Fruit fly (Drosophila melanogaster) whole organism, embryonic: ENCODE results near the gene Appl.

Experiments used
- Aef1 ChIP-seq: fragments of 200-800 bp; sonication (Bioruptor generic); IDR thresholded peaks from 3 replicates; pipeline ENCODE4 v1.3.6; 2022; ENCODE audit warnings: missing biosample characterization, missing genetic modification characterization
- BEAF-32 ChIP-seq: fragments of 200-800 bp; sonication (Bioruptor generic); optimal IDR thresholded peaks from 3 replicates; lab custom pipeline; 2017; ENCODE audit warnings: missing biosample characterization, missing genetic modification characterization, mild to moderate bottlenecking, moderate library complexity, missing genetic modification reagents
- BtbVII ChIP-seq: fragments of 200-800 bp; sonication (Bioruptor generic); optimal IDR thresholded peaks from 3 replicates; lab custom pipeline; 2017; ENCODE audit warnings: missing biosample characterization, mild to moderate bottlenecking, missing genetic modification characterization
- Bteb2 ChIP-seq: fragments of 200-800 bp; sonication (Bioruptor generic); optimal IDR thresholded peaks from 2 replicates; lab custom pipeline; 2016; ENCODE audit warnings: missing biosample characterization, missing genetic modification characterization
- CG10147 ChIP-seq: fragments of 200-800 bp; sonication (Bioruptor generic); optimal IDR thresholded peaks from 2 replicates; lab custom pipeline; 2019; ENCODE audit warnings: missing biosample characterization, mild to moderate bottlenecking, missing genetic modification characterization, moderate library complexity
- CG10274 ChIP-seq: fragments of 200-800 bp; sonication (Bioruptor generic); optimal IDR thresholded peaks from 3 replicates; lab custom pipeline; 2017; ENCODE audit warnings: missing biosample characterization, mild to moderate bottlenecking, missing genetic modification characterization
- CG13287 ChIP-seq: fragments of 200-800 bp; sonication (Bioruptor generic); IDR thresholded peaks from 2 replicates; pipeline ENCODE4 v1.3.6; 2022; ENCODE audit warnings: missing biosample characterization, missing genetic modification characterization; ENCODE audit not compliant: partially characterized antibody
- CG14441 ChIP-seq: fragments of 200-800 bp; sonication (Bioruptor generic); IDR thresholded peaks from 2 replicates; pipeline ENCODE4 v1.3.6; 2022; ENCODE audit warnings: missing biosample characterization, missing genetic modification characterization
- CG14965 ChIP-seq: fragments of 200-800 bp; sonication (Bioruptor generic); optimal IDR thresholded peaks from 2 replicates; lab custom pipeline; 2016; ENCODE audit warnings: missing biosample characterization, missing genetic modification characterization, borderline replicate concordance
- CG15479 ChIP-seq: fragments of 200-800 bp; sonication (Bioruptor generic); optimal IDR thresholded peaks from 3 replicates; lab custom pipeline; 2019; ENCODE audit warnings: missing biosample characterization, mild to moderate bottlenecking, missing genetic modification characterization, moderate library complexity
- CG15514 ChIP-seq: fragments of 200-800 bp; sonication (Bioruptor generic); optimal IDR thresholded peaks from 3 replicates; lab custom pipeline; 2017; ENCODE audit warnings: missing biosample characterization, missing genetic modification characterization, mild to moderate bottlenecking, moderate library complexity, missing genetic modification reagents
- CG16813 ChIP-seq: fragments of 200-800 bp; sonication (Bioruptor generic); IDR thresholded peaks from 3 replicates; pipeline ENCODE4 v1.3.6; 2022; ENCODE audit warnings: missing biosample characterization, missing genetic modification characterization; ENCODE audit not compliant: partially characterized antibody
- CG17385 ChIP-seq: fragments of 200-800 bp; sonication (Bioruptor generic); optimal IDR thresholded peaks from 3 replicates; lab custom pipeline; 2018; ENCODE audit warnings: missing biosample characterization, mild to moderate bottlenecking, missing genetic modification characterization
- CG17568 ChIP-seq: fragments of 200-800 bp; sonication (Bioruptor generic); optimal IDR thresholded peaks from 2 replicates; lab custom pipeline; 2018; ENCODE audit warnings: missing biosample characterization, mild to moderate bottlenecking, missing genetic modification characterization, moderate library complexity
- CG17912 ChIP-seq: fragments of 200-800 bp; sonication (Bioruptor generic); optimal IDR thresholded peaks from 2 replicates; lab custom pipeline; 2018; ENCODE audit warnings: missing biosample characterization, mild to moderate bottlenecking, missing genetic modification characterization
- CG2129 ChIP-seq: fragments of 200-800 bp; sonication (Bioruptor generic); IDR thresholded peaks from 2 replicates; pipeline ENCODE4 v1.3.6; 2022; ENCODE audit warnings: missing biosample characterization, missing genetic modification characterization; ENCODE audit not compliant: partially characterized antibody
- CG4360 ChIP-seq: fragments of 200-800 bp; sonication (Bioruptor generic); IDR thresholded peaks from 2 replicates; pipeline ENCODE4 v1.3.6; 2022; ENCODE audit warnings: missing biosample characterization, missing genetic modification characterization
- CG4404 ChIP-seq: fragments of 200-800 bp; sonication (Bioruptor generic); IDR thresholded peaks from 2 replicates; pipeline ENCODE4 v1.3.6; 2022; ENCODE audit warnings: missing biosample characterization, missing genetic modification characterization
- CG5180 ChIP-seq: fragments of 200-800 bp; sonication (Bioruptor generic); optimal IDR thresholded peaks from 3 replicates; lab custom pipeline; 2017; ENCODE audit warnings: missing biosample characterization, missing genetic modification characterization, mild to moderate bottlenecking, moderate library complexity, missing genetic modification reagents
- CG6254 ChIP-seq: fragments of 200-800 bp; sonication (Bioruptor generic); optimal IDR thresholded peaks from 3 replicates; lab custom pipeline; 2017; ENCODE audit warnings: mild to moderate bottlenecking, missing biosample characterization, missing genetic modification reagents, missing genetic modification characterization
- CG6854 ChIP-seq: fragments of 200-800 bp; sonication (Bioruptor generic); optimal IDR thresholded peaks from 3 replicates; lab custom pipeline; 2017; ENCODE audit warnings: missing biosample characterization, mild to moderate bottlenecking, missing genetic modification characterization
- CG7928 ChIP-seq: fragments of 200-800 bp; sonication (Bioruptor generic); optimal IDR thresholded peaks from 2 replicates; lab custom pipeline; 2017; ENCODE audit warnings: missing biosample characterization, mild to moderate bottlenecking, missing genetic modification characterization
- CG7963 ChIP-seq: fragments of 200-800 bp; sonication (Bioruptor generic); IDR thresholded peaks from 3 replicates; pipeline ENCODE4 v1.3.6; 2022; ENCODE audit warnings: missing biosample characterization, missing genetic modification characterization; ENCODE audit not compliant: partially characterized antibody
- CG8089 ChIP-seq: fragments of 200-800 bp; sonication (Bioruptor generic); optimal IDR thresholded peaks from 3 replicates; lab custom pipeline; 2016; ENCODE audit warnings: missing biosample characterization, missing genetic modification characterization
- Deaf1 ChIP-seq: fragments of 200-800 bp; optimal IDR thresholded peaks from 3 replicates; lab custom pipeline; 2019; ENCODE audit warnings: missing biosample characterization, mild to moderate bottlenecking, missing genetic modification characterization, moderate library complexity
- Dek ChIP-seq: fragments of 200-800 bp; sonication (Bioruptor generic); optimal IDR thresholded peaks from 3 replicates; lab custom pipeline; 2019; ENCODE audit warnings: missing biosample characterization, mild to moderate bottlenecking, missing genetic modification characterization, moderate library complexity
- Dll ChIP-seq: fragments of 200-800 bp; sonication (Bioruptor generic); IDR thresholded peaks from 4 replicates; pipeline ENCODE4 v1.3.6; 2022; ENCODE audit warnings: missing biosample characterization, missing genetic modification characterization; ENCODE audit not compliant: partially characterized antibody
- H2.0 ChIP-seq: fragments of 200-800 bp; sonication (Bioruptor generic); IDR thresholded peaks from 2 replicates; pipeline ENCODE4 v1.3.6; 2022; ENCODE audit warnings: missing biosample characterization, missing genetic modification characterization
- HLH4C ChIP-seq: fragments of 200-800 bp; sonication (Bioruptor generic); IDR thresholded peaks from 3 replicates; pipeline ENCODE4 v1.3.6; 2022; ENCODE audit warnings: missing biosample characterization, missing genetic modification characterization; ENCODE audit not compliant: partially characterized antibody
- Nf-YA ChIP-seq: fragments of 200-800 bp; sonication (Bioruptor generic); IDR thresholded peaks from 2 replicates; pipeline ENCODE4 v1.3.6; 2022; ENCODE audit warnings: missing biosample characterization, missing genetic modification characterization
- Ssrp ChIP-seq: fragments of 200-800 bp; sonication (Bioruptor generic); optimal IDR thresholded peaks from 2 replicates; lab custom pipeline; 2018; ENCODE audit warnings: missing biosample characterization, mild to moderate bottlenecking, missing genetic modification characterization, moderate library complexity
- Trl ChIP-seq, 3 experiments: fragments of >200 bp in 2 of 3; fragments of 200-800 bp in 1 of 3; sonication (Bioruptor generic) in 1 of 3; optimal IDR thresholded peaks; 2 replicates in 1 of 3; 3 replicates in 2 of 3; lab custom pipeline; 2016 to 2017; ENCODE audit warnings: missing biosample characterization in 1 of 3, missing genetic modification characterization in 1 of 3
- cg ChIP-seq: fragments of 200-800 bp; sonication (Bioruptor generic); optimal IDR thresholded peaks from 3 replicates; lab custom pipeline; 2019; ENCODE audit warnings: missing biosample characterization, mild to moderate bottlenecking, missing genetic modification characterization, moderate library complexity
- chn ChIP-seq: fragments of 200-800 bp; sonication (Bioruptor generic); optimal IDR thresholded peaks from 2 replicates; lab custom pipeline; 2016; ENCODE audit warnings: missing biosample characterization, missing genetic modification characterization
- eve ChIP-seq, 2 experiments: fragments of >200 bp; optimal IDR thresholded peaks; 2 replicates each; lab custom pipeline; 2017; ENCODE audit warnings: missing biosample characterization in 2 of 2, missing genetic modification characterization in 2 of 2
- grau ChIP-seq: fragments of 200-800 bp; optimal IDR thresholded peaks from 3 replicates; lab custom pipeline; 2019; ENCODE audit warnings: missing biosample characterization, mild to moderate bottlenecking, missing genetic modification characterization, moderate library complexity
- ind ChIP-seq: fragments of 200-800 bp; sonication (Bioruptor generic); optimal IDR thresholded peaks from 3 replicates; lab custom pipeline; 2016; ENCODE audit warnings: missing biosample characterization, missing genetic modification characterization
- mld ChIP-seq: fragments of 200-800 bp; sonication (Bioruptor generic); IDR thresholded peaks from 3 replicates; pipeline ENCODE4 v1.3.6; 2022; ENCODE audit warnings: missing biosample characterization, missing genetic modification characterization; ENCODE audit not compliant: partially characterized antibody
- nerfin-1 ChIP-seq: fragments of 200-800 bp; sonication (Bioruptor generic); optimal IDR thresholded peaks from 3 replicates; lab custom pipeline; 2019; ENCODE audit warnings: missing biosample characterization, mild to moderate bottlenecking, missing genetic modification characterization, moderate library complexity
- oc ChIP-seq: fragments of 200-800 bp; sonication (Bioruptor generic); optimal IDR thresholded peaks from 2 replicates; lab custom pipeline; 2018; ENCODE audit warnings: missing biosample characterization, mild to moderate bottlenecking, missing genetic modification characterization, moderate library complexity
- onecut ChIP-seq: fragments of 200-800 bp; sonication (Bioruptor generic); IDR thresholded peaks from 2 replicates; pipeline ENCODE4 v1.3.6; 2022; ENCODE audit warnings: missing biosample characterization, missing genetic modification characterization
- phol ChIP-seq: fragments of 200-800 bp; sonication (Bioruptor generic); optimal IDR thresholded peaks from 3 replicates; lab custom pipeline; 2018; ENCODE audit warnings: missing biosample characterization, mild to moderate bottlenecking, missing genetic modification characterization, moderate library complexity
- pum ChIP-seq: fragments of 200-800 bp; sonication (Bioruptor generic); optimal IDR thresholded peaks from 2 replicates; lab custom pipeline; 2016; ENCODE audit warnings: missing biosample characterization, missing genetic modification characterization
- run ChIP-seq: fragments of 200-800 bp; sonication (Bioruptor generic); optimal IDR thresholded peaks from 3 replicates; lab custom pipeline; 2018; ENCODE audit warnings: missing biosample characterization, mild to moderate bottlenecking, missing genetic modification characterization
- slou ChIP-seq: fragments of 200-800 bp; sonication (Bioruptor generic); optimal IDR thresholded peaks from 3 replicates; lab custom pipeline; 2016; ENCODE audit warnings: missing biosample characterization, missing genetic modification characterization
- unc-4 ChIP-seq: fragments of 200-800 bp; sonication (Bioruptor generic); IDR thresholded peaks from 2 replicates; pipeline ENCODE4 v1.3.6; 2022; ENCODE audit warnings: missing biosample characterization, missing genetic modification characterization; ENCODE audit not compliant: partially characterized antibody

Gene Appl

dm6 chrX:521683-522082, 8.6 kb upstream of the Appl start (continued):
- TF ChIP-seq Dll (GFP tag; lab: Robert Waterston, UW) = peak; percentile 37; the same call in 1 of the 4 replicates
- peak; percentile 47; the same call in 2 of the 3 replicates for TF ChIP-seq CG16813 (GFP tag; lab: Robert Waterston, UW)
- peak in 1 of 2 experiments; percentile 78 for TF ChIP-seq eve (GFP tag; optimal IDR thresholded peaks at IDR 0.05; lab: Kevin White, UChicago)
- peak; percentile 55; the same call in 2 of the 3 replicates for TF ChIP-seq HLH4C (GFP tag; lab: Robert Waterston, UW)
- TF ChIP-seq CG4360 (GFP tag; lab: Robert Waterston, UW) = peak; percentile 88
- TF ChIP-seq onecut (GFP tag; lab: Robert Waterston, UW) = peak; percentile 97
- TF ChIP-seq Ssrp (tag; lab: Kevin White, UChicago) = no peak
- peak; percentile 14 for TF ChIP-seq Deaf1 (tag; lab: Kevin White, UChicago)
- no peak for TF ChIP-seq CG10147
- peak; percentile 9 for TF ChIP-seq CG6254 (GFP tag; lab: Kevin White, UChicago)
- TF ChIP-seq BEAF-32 (GFP tag; lab: Kevin White, UChicago) = peak; percentile 54
- no peak for TF ChIP-seq oc (tag; lab: Kevin White, UChicago)
- TF ChIP-seq CG15479 (GFP tag; lab: Kevin White, UChicago) = peak; percentile 52
- peak; percentile 47; the same call in 1 of the 2 replicates for TF ChIP-seq unc-4 (GFP tag; lab: Robert Waterston, UW)
- TF ChIP-seq chn (GFP tag; lab: Kevin White, UChicago) = no peak
- TF ChIP-seq CG14441 (GFP tag; lab: Robert Waterston, UW) = 0 out of 2 replicates have a peak, but pooled peaks have one; percentile 8
- TF ChIP-seq Aef1 (GFP tag; lab: Robert Waterston, UW) = no peak
- peak; percentile 14 for TF ChIP-seq CG5180 (GFP tag; lab: Kevin White, UChicago)
- peak; percentile 28; the same call in 1 of the 2 replicates for TF ChIP-seq CG2129 (GFP tag; lab: Robert Waterston, UW)
- no peak for TF ChIP-seq CG17568 (GFP tag; lab: Kevin White, UChicago)
- TF ChIP-seq CG13287 (GFP tag; lab: Robert Waterston, UW) = peak; percentile 43
- peak; percentile 18 for TF ChIP-seq CG17385 (GFP tag; lab: Kevin White, UChicago)
- no peak for TF ChIP-seq CG6854 (GFP tag; lab: Kevin White, UChicago)
- no peak for TF ChIP-seq CG4404 (GFP tag; lab: Robert Waterston, UW)
- TF ChIP-seq Dek (tag; lab: Kevin White, UChicago) = no peak
- TF ChIP-seq cg (GFP tag; lab: Kevin White, UChicago) = peak; percentile 12
- TF ChIP-seq CG15514 (GFP tag; lab: Kevin White, UChicago) = peak; percentile 51
- TF ChIP-seq CG17912 (GFP tag; lab: Kevin White, UChicago) = peak; percentile 35
- peak; percentile 13 for TF ChIP-seq BtbVII (GFP tag; lab: Kevin White, UChicago)

dm6 chrX:522357-523043, 7.8 kb upstream of the Appl start:
- TF ChIP-seq nerfin-1 (peak; percentile 46), mld (GFP tag; lab: Robert Waterston, UW) (no peak), CG7963 (GFP tag; lab: Robert Waterston, UW) (no peak), Bteb2 (GFP tag; lab: Kevin White, UChicago) (peak; percentile 67), Nf-YA (GFP tag; lab: Robert Waterston, UW) (no peak), CG7928 (GFP tag; lab: Kevin White, UChicago) (no peak), slou (GFP tag; lab: Kevin White, UChicago) (peak; percentile 40), ind (GFP tag; lab: Kevin White, UChicago) (peak; percentile 88), pum (GFP tag; lab: Kevin White, UChicago) (peak; percentile 85), Trl (optimal IDR thresholded peaks at IDR 0.05; lab: Kevin White, UChicago) (peak; percentile 82 to 90), Trl (GFP tag; optimal IDR thresholded peaks at IDR 0.05; lab: Kevin White, UChicago) (peak; percentile 93), CG14965 (GFP tag; lab: Kevin White, UChicago) (peak; percentile 66), CG2129 (GFP tag; lab: Robert Waterston, UW) (no peak), H2.0 (GFP tag; lab: Robert Waterston, UW) (peak; percentile 86), phol (tag; lab: Kevin White, UChicago) (peak; percentile 33), grau (tag; lab: Kevin White, UChicago) (peak; percentile 80), CG8089 (GFP tag; lab: Kevin White, UChicago) (peak; percentile 53), CG10274 (peak; percentile 43), run (no peak)
